Worm (Caenorhabditis elegans): Measurements from ENCODE around the gene kars-1.

DNA sequence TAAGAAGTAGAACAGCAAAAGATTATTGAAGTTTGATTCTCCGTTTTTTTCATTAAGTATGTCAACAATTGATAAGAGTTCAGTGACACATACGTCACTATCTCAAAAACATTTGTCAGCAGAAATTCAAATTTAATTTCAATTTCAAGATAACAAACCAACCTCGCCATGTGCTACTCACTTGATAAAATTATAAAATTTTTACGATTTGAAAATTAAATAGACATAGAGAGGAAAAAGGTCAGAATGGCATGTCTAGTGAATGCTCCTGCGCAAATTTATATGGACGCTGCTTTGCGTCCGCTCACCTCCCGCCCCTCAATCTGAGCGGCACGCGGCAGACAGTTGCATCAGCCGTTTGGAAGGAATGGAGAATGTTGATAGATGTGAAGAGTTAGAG, 12.0 kb downstream of the kars-1 start:
- no peak for TF ChIP-seq ztf-23 (GFP tag; IDR thresholded peaks at IDR 0.05)
- TF ChIP-seq med-1 (GFP tag; optimal IDR thresholded peaks at IDR 0.05; ENCODE audit: insufficient read depth), result no peak
